Fruit fly (Drosophila melanogaster) ovary, adult (tissue): Measurements from ENCODE around the gene Eig71Ea.

Experiments
- CG17801 ChIP-seq: fragments of 200-800 bp; optimal IDR thresholded peaks from 2 replicates; lab custom pipeline; 2019; ENCODE audit warnings: missing biosample characterization, mild to moderate bottlenecking, missing genetic modification characterization, moderate library complexity; ENCODE audit not compliant: partially characterized antibody

Gene Eig71Ea

dm6 chr3L:15612728-15613127 lies 36.7 kb downstream of the Eig71Ea start, which contains the start of gene CG13449:
Gene CG13449 (minus strand): TSS chr3L:15612828.
- TF ChIP-seq CG17801 (GFP tag; lab: Kevin White, UChicago) = no peak

- no peak for TF ChIP-seq CG17801 (GFP tag; lab: Kevin White, UChicago)
Measured at dm6 chr3L:15610109-15610508, 39.4 kb downstream of the Eig71Ea start, which contains the start of gene CG7650. Gene CG7650 (minus strand): TSS chr3L:15610386.

- no peak for TF ChIP-seq CG17801 (GFP tag; lab: Kevin White, UChicago)
Measured at dm6 chr3L:15604979-15605378, 44.5 kb downstream of the Eig71Ea start.

dm6 chr3L:15600051-15600450 lies 49.4 kb downstream of the Eig71Ea start:
- TF ChIP-seq CG17801 (GFP tag; lab: Kevin White, UChicago) = no peak

DNA sequence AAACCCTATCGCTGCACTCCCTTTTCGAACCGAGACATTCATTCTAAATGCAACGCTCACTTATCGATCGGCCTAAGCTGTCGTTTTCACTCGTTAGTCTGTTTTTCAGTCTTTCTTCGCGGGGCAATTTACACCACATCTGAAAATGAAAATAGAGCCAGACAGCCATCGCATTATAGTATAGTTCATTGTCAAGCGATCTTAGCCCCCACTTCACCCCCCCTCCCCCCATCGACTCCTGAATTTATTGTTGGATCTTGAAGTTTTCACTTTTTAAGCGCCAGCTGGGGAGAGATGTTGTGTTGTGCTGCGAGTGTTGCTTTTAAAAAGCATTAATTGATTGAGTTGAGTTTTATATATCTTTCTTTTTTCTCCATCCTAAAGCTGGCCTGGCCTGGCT lies 50.3 kb downstream of the Eig71Ea start:
- TF ChIP-seq CG17801 (GFP tag; lab: Kevin White, UChicago) = no peak
